Worm (Caenorhabditis elegans) whole organism, young adult: ENCODE results near the gene oac-6.

Source experiments
- B0019.2 ChIP-seq: fragments of 200-800 bp; sonication (Bioruptor generic); conservative IDR thresholded peaks from 2 replicates; pipeline ENCODE4 v1.3.6; 2022; ENCODE audit warnings: missing genetic modification reagents, missing genetic modification characterization, missing compliant biosample characterization
- C06A6.2 ChIP-seq: fragments of 200-800 bp; sonication (Bioruptor generic); conservative IDR thresholded peaks from 2 replicates; pipeline ENCODE4 v1.3.6; 2022; ENCODE audit warnings: missing genetic modification characterization, missing compliant biosample characterization
- F33H1.4 ChIP-seq: fragments of 200-800 bp; sonication (Bioruptor generic); IDR thresholded peaks from 2 replicates; pipeline ENCODE4 v1.3.6; 2022; ENCODE audit warnings: missing genetic modification reagents, missing genetic modification characterization, missing compliant biosample characterization
- F39B2.1 ChIP-seq: fragments of 200-800 bp; sonication (Bioruptor generic); IDR thresholded peaks from 2 replicates; pipeline ENCODE4 v1.3.6; 2022; ENCODE audit warnings: missing genetic modification reagents, missing genetic modification characterization, missing compliant biosample characterization
- ama-1 ChIP-seq, 3 experiments: fragments of 150-350 bp in 1 of 3; sonication (generic microtip) in 2 of 3; optimal IDR thresholded peaks; 2 replicates each; lab custom pipeline; 2014 to 2018; ENCODE audit warnings: missing biosample characterization in 2 of 3, missing genetic modification characterization in 2 of 3, missing genetic modification reagents in 2 of 3
- aptf-3 ChIP-seq: fragments of 200-800 bp; sonication (Bioruptor generic); IDR thresholded peaks from 2 replicates; pipeline ENCODE4 v1.3.6; 2022; ENCODE audit warnings: missing genetic modification characterization, missing compliant biosample characterization
- attf-3 ChIP-seq: fragments of 200-800 bp; sonication (Bioruptor generic); conservative IDR thresholded peaks from 2 replicates; pipeline ENCODE4 v1.3.6; 2022; ENCODE audit warnings: missing genetic modification reagents, missing genetic modification characterization, missing compliant biosample characterization
- attf-5 ChIP-seq: fragments of 200-800 bp; sonication (Bioruptor generic); optimal IDR thresholded peaks from 2 replicates; lab custom pipeline; 2018; ENCODE audit warnings: mild to moderate bottlenecking, missing genetic modification characterization, missing compliant biosample characterization
- bed-2 ChIP-seq: fragments of 200-800 bp; sonication (Bioruptor generic); IDR thresholded peaks from 2 replicates; pipeline ENCODE4 v1.3.6; 2022; ENCODE audit warnings: missing genetic modification reagents, missing genetic modification characterization, missing compliant biosample characterization
- ccch-3 ChIP-seq: fragments of 200-800 bp; sonication (Bioruptor generic); optimal IDR thresholded peaks from 2 replicates; lab custom pipeline; 2018; ENCODE audit warnings: mild to moderate bottlenecking, missing genetic modification characterization, missing compliant biosample characterization
- dox-1 ChIP-seq: fragments of 200-800 bp; sonication (Bioruptor generic); IDR thresholded peaks from 2 replicates; pipeline ENCODE4 v1.3.6; 2022; ENCODE audit warnings: missing genetic modification reagents, missing genetic modification characterization, missing compliant biosample characterization
- dpff-1 ChIP-seq: sonication (generic microtip); optimal IDR thresholded peaks from 2 replicates; lab custom pipeline; 2017; ENCODE audit warnings: mild to moderate bottlenecking, missing genetic modification characterization, missing compliant biosample characterization
- egrh-3 ChIP-seq: fragments of 200-800 bp; sonication (Bioruptor generic); IDR thresholded peaks from 2 replicates; pipeline ENCODE4 v1.3.6; 2022; ENCODE audit warnings: missing genetic modification reagents, missing genetic modification characterization, missing compliant biosample characterization
- hlh-12 ChIP-seq: sonication (generic microtip); optimal IDR thresholded peaks from 2 replicates; lab custom pipeline; 2016; ENCODE audit warnings: missing genetic modification characterization, missing compliant biosample characterization
- lag-1 ChIP-seq: fragments of 200-800 bp; sonication (Bioruptor generic); IDR thresholded peaks from 2 replicates; pipeline ENCODE4 v1.3.6; 2022; ENCODE audit warnings: missing genetic modification reagents, missing genetic modification characterization, missing compliant biosample characterization
- let-526 ChIP-seq: fragments of 200-800 bp; sonication (Bioruptor generic); IDR thresholded peaks from 2 replicates; pipeline ENCODE4 v1.3.6; 2022; ENCODE audit warnings: missing genetic modification reagents, missing genetic modification characterization, missing compliant biosample characterization
- lin-35 ChIP-seq, 3 experiments: fragments of 150-350 bp in 2 of 3; sonication (generic microtip) in 1 of 3; optimal IDR thresholded peaks; 2 replicates each; lab custom pipeline; 2014 to 2018; ENCODE audit warnings: missing biosample characterization in 3 of 3, missing genetic modification characterization in 3 of 3, missing genetic modification reagents in 3 of 3
- lsy-27 ChIP-seq: sonication (generic microtip); optimal IDR thresholded peaks from 2 replicates; lab custom pipeline; 2017; ENCODE audit warnings: missing genetic modification characterization, mild to moderate bottlenecking, missing compliant biosample characterization, antibody characterized with exemption, missing genotype, borderline replicate concordance; ENCODE audit not compliant: insufficient read depth
- madf-6 ChIP-seq: fragments of 200-800 bp; sonication (Bioruptor generic); IDR thresholded peaks from 2 replicates; pipeline ENCODE4 v1.3.6; 2022; ENCODE audit warnings: missing genetic modification reagents, missing genetic modification characterization, missing compliant biosample characterization
- madf-8 ChIP-seq: fragments of 200-800 bp; sonication (Bioruptor generic); conservative IDR thresholded peaks from 2 replicates; pipeline ENCODE4 v1.3.6; 2022; ENCODE audit warnings: missing genetic modification reagents, missing genetic modification characterization, missing compliant biosample characterization
- nfya-2 ChIP-seq: fragments of 200-800 bp; sonication (Bioruptor generic); IDR thresholded peaks from 2 replicates; pipeline ENCODE4 v1.3.6; 2022; ENCODE audit warnings: missing genetic modification reagents, missing genetic modification characterization, missing compliant biosample characterization
- nhr-27 ChIP-seq: fragments of 200-800 bp; sonication (Bioruptor generic); optimal IDR thresholded peaks from 2 replicates; lab custom pipeline; 2018; ENCODE audit warnings: mild to moderate bottlenecking, missing genetic modification characterization, moderate library complexity, missing compliant biosample characterization
- repo-1 ChIP-seq: sonication (generic microtip); optimal IDR thresholded peaks from 2 replicates; lab custom pipeline; 2017; ENCODE audit warnings: mild to moderate bottlenecking, missing genetic modification characterization, missing compliant biosample characterization
- snpc-1.3 ChIP-seq: sonication (generic microtip); optimal IDR thresholded peaks from 2 replicates; lab custom pipeline; 2017; ENCODE audit warnings: missing genetic modification characterization, mild to moderate bottlenecking, missing compliant biosample characterization, antibody characterized with exemption, moderate library complexity, missing genotype, missing genetic modification reagents; ENCODE audit not compliant: insufficient read depth
- snpc-4 ChIP-seq, 5 experiments: fragments of 150-350 bp in 1 of 5; sonication (generic microtip) in 4 of 5; optimal IDR thresholded peaks; 2 replicates each; lab custom pipeline; 2014 to 2018; ENCODE audit warnings: missing genetic modification characterization in 5 of 5, missing biosample characterization in 3 of 5, antibody characterized with exemption in 2 of 5, mild to moderate bottlenecking in 2 of 5, missing compliant biosample characterization in 2 of 5, missing genotype in 2 of 5, moderate library complexity in 2 of 5, missing genetic modification reagents in 1 of 5
- sptf-2 ChIP-seq: fragments of 200-800 bp; sonication (Bioruptor generic); optimal IDR thresholded peaks from 2 replicates; lab custom pipeline; 2018; ENCODE audit warnings: mild to moderate bottlenecking, missing genetic modification characterization, missing compliant biosample characterization
- tbp1 ChIP-seq: fragments of 200-800 bp; sonication (Bioruptor generic); optimal IDR thresholded peaks from 2 replicates; lab custom pipeline; 2018; ENCODE audit warnings: mild to moderate bottlenecking, missing genetic modification characterization, missing compliant biosample characterization
- unc-130 ChIP-seq: sonication (generic microtip); optimal IDR thresholded peaks from 2 replicates; lab custom pipeline; 2016; ENCODE audit warnings: missing genetic modification reagents, missing genetic modification characterization, missing compliant biosample characterization
- unc-62 ChIP-seq: fragments of 150-350 bp; optimal IDR thresholded peaks from 2 replicates; lab custom pipeline; 2014; ENCODE audit warnings: missing biosample characterization, missing genetic modification reagents, missing genetic modification characterization
- xnd-1 ChIP-seq: sonication (generic microtip); optimal IDR thresholded peaks from 2 replicates; lab custom pipeline; 2016; ENCODE audit warnings: missing genotype, missing genetic modification reagents, missing genetic modification characterization, missing compliant biosample characterization
- ztf-22 ChIP-seq: fragments of 200-800 bp; sonication (Bioruptor generic); optimal IDR thresholded peaks from 2 replicates; lab custom pipeline; 2018; ENCODE audit warnings: mild to moderate bottlenecking, missing genetic modification characterization, moderate library complexity, missing compliant biosample characterization
- ztf-25 ChIP-seq: fragments of 200-800 bp; sonication (Bioruptor generic); IDR thresholded peaks from 2 replicates; pipeline ENCODE4 v1.3.6; 2022; ENCODE audit warnings: missing genetic modification reagents, missing genetic modification characterization, missing compliant biosample characterization
- ztf-26 ChIP-seq: sonication (generic microtip); optimal IDR thresholded peaks from 2 replicates; lab custom pipeline; 2017; ENCODE audit warnings: missing genetic modification characterization, missing compliant biosample characterization
- ztf-3 ChIP-seq: fragments of 200-800 bp; sonication (Bioruptor generic); optimal IDR thresholded peaks from 2 replicates; lab custom pipeline; 2018; ENCODE audit warnings: mild to moderate bottlenecking, missing genetic modification characterization, missing compliant biosample characterization

Gene oac-6

DNA sequence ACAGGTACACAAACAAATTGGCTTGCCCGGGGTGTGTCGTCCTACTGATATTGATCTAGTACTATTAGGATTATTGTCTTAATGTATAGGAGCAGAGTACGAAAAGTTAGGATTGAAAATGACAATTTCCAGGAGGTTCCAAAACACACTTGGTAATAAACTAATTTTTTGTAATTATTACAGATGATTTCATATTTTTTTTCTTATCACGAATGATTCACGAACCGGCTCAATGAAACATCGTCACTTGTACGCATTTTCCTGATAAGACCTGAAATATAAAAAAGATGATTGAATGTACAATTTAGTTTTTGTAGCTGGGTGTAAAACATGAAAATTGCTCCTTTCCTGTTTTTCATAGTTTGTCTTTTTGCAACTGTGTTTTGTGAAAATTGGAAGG, at the start of gene oac-6, which contains the start of gene C31A11.13:
Gene oac-6 (plus strand): TSS at position 279 of the 400 bp plus-strand sequence.
Gene C31A11.13 (minus strand): TSS at position 113 of the 400 bp plus-strand sequence.
- no peak for TF ChIP-seq sptf-2 (GFP tag; lab: Kevin White, UChicago)
- TF ChIP-seq snpc-4 (GFP tag; optimal IDR thresholded peaks at IDR 0.05; lab: Kevin White, UChicago), result no peak
- TF ChIP-seq snpc-4 (tag; optimal IDR thresholded peaks at IDR 0.05; lab: Kevin White, UChicago), result peak in 2 of 4 experiments; percentile 14 to 41
- no peak for TF ChIP-seq unc-62 (GFP tag; lab: Kevin White, UChicago)
- TF ChIP-seq attf-3, result no peak

DNA sequence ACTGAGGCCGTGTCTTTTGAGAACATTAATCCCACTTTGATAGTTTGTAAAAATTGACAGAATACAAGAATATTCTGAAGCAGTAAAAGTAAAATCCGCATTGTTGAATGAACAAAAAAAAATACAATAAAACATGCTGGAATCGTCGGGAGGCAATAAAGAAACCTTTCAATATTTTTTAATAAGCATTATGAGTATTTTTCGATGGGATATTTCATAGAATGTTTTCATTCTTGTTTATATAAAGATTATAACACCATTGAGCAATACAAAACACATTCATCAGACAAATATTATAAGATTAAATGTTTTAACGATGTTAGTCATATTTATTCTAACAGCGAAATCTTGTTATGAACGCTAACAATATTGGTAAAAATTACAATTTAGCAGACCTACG, 48.8 kb upstream of the oac-6 start, which contains the start of gene gcy-20:
Gene gcy-20 (minus strand): TSS at position 101 of the 400 bp plus-strand sequence.
- TF ChIP-seq C06A6.2 (GFP tag; lab: Robert Waterston, UW) (no peak), aptf-3 (GFP tag; lab: Robert Waterston, UW) (no peak), F39B2.1 (no peak), nhr-27 (tag; lab: Kevin White, UChicago) (no peak), dox-1 (GFP tag; lab: Robert Waterston, UW) (no peak), B0019.2 (GFP tag; lab: Robert Waterston, UW) (no peak), ztf-25 (GFP tag; lab: Robert Waterston, UW) (no peak), unc-130 (GFP tag; lab: Kevin White, UChicago) (no peak), lag-1 (no peak), ztf-22 (GFP tag; lab: Kevin White, UChicago) (no peak), egrh-3 (no peak), ccch-3 (no peak), F33H1.4 (GFP tag; lab: Robert Waterston, UW) (no peak), xnd-1 (tag; lab: Kevin White, UChicago) (no peak), tbp1 (no peak)

DNA sequence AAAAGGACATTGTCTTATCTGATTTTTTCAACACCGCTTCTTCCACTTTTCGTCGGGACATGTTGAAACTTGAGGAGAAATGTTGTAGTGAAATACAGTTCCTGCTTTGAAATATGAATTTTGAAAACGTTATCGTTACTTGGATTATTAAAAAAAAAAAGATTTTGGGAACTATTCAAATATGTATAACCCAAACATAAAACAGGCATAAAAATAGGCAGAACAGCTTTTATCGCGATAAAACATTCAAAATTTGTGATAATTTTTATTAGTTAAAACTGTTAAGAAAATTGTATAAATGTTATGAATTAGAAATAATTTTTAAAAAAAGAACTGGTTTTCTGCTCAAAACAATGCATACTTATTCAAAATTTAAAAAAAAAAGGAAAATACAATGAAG, 46.1 kb upstream of the oac-6 start, which contains the start of gene bgnt-1.3:
Gene bgnt-1.3 (minus strand): TSS at position 101 of the 400 bp plus-strand sequence.
- TF ChIP-seq lin-35 (GFP tag; optimal IDR thresholded peaks at IDR 0.05; lab: Kevin White, UChicago) (no peak), lsy-27 (tag; lab: Kevin White, UChicago) (no peak), madf-8 (GFP tag; lab: Robert Waterston, UW) (no peak), dpff-1 (tag; lab: Kevin White, UChicago) (no peak), repo-1 (tag; lab: Kevin White, UChicago) (no peak), ama-1 (optimal IDR thresholded peaks at IDR 0.05; lab: Kevin White, UChicago) (no peak), ama-1 (GFP tag; optimal IDR thresholded peaks at IDR 0.05; lab: Kevin White, UChicago) (no peak), nfya-2 (GFP tag; lab: Robert Waterston, UW) (no peak), bed-2 (GFP tag; lab: Robert Waterston, UW) (no peak), let-526 (no peak), ztf-3 (no peak), hlh-12 (no peak), attf-5 (GFP tag; lab: Kevin White, UChicago) (no peak), ztf-26 (tag; lab: Kevin White, UChicago) (no peak), snpc-1.3 (tag; lab: Kevin White, UChicago) (no peak), madf-6 (GFP tag; lab: Robert Waterston, UW) (no peak)
- TF ChIP-seq, all 124 proteins: peak for 0
